Fruit fly (Drosophila melanogaster) whole organism, embryonic: ENCODE results near the gene CstF50.

Source experiments
- Blimp-1 ChIP-seq: fragments of 200-800 bp; sonication (Bioruptor generic); optimal IDR thresholded peaks from 3 replicates; lab custom pipeline; 2018; ENCODE audit warnings: missing biosample characterization, missing genetic modification characterization, mild to moderate bottlenecking, moderate library complexity, missing genetic modification reagents
- Bteb2 ChIP-seq: fragments of 200-800 bp; sonication (Bioruptor generic); optimal IDR thresholded peaks from 2 replicates; lab custom pipeline; 2016; ENCODE audit warnings: missing biosample characterization, missing genetic modification characterization
- CG11504 ChIP-seq: fragments of 200-800 bp; sonication (Bioruptor generic); optimal IDR thresholded peaks from 3 replicates; lab custom pipeline; 2019; ENCODE audit warnings: missing biosample characterization, mild to moderate bottlenecking, missing genetic modification characterization, moderate library complexity
- CG12155 ChIP-seq: fragments of 200-800 bp; sonication (Bioruptor generic); optimal IDR thresholded peaks from 3 replicates; lab custom pipeline; 2016; ENCODE audit warnings: missing biosample characterization, missing genetic modification characterization
- CG12769 ChIP-seq: fragments of 200-800 bp; sonication (Bioruptor generic); optimal IDR thresholded peaks from 2 replicates; lab custom pipeline; 2019; ENCODE audit warnings: missing biosample characterization, mild to moderate bottlenecking, missing genetic modification characterization, moderate library complexity
- CG13894 ChIP-seq: fragments of 200-800 bp; sonication (Bioruptor generic); optimal IDR thresholded peaks from 3 replicates; lab custom pipeline; 2018; ENCODE audit warnings: missing biosample characterization, mild to moderate bottlenecking, missing genetic modification characterization, moderate library complexity
- CG17186 ChIP-seq: fragments of 200-800 bp; sonication (Bioruptor generic); optimal IDR thresholded peaks from 3 replicates; lab custom pipeline; 2017; ENCODE audit warnings: missing biosample characterization, missing genetic modification reagents, missing genetic modification characterization
- CG2199 ChIP-seq: fragments of 200-800 bp; sonication (Bioruptor generic); IDR thresholded peaks from 3 replicates; pipeline ENCODE4 v1.3.6; 2022; ENCODE audit warnings: missing biosample characterization, missing genetic modification characterization
- CG2202 ChIP-seq: fragments of 200-800 bp; sonication (Bioruptor generic); optimal IDR thresholded peaks from 2 replicates; lab custom pipeline; 2018; ENCODE audit warnings: missing biosample characterization, mild to moderate bottlenecking, missing genetic modification characterization
- CG31365 ChIP-seq: fragments of 200-800 bp; sonication (Bioruptor generic); optimal IDR thresholded peaks from 2 replicates; lab custom pipeline; 2018; ENCODE audit warnings: missing biosample characterization, mild to moderate bottlenecking, missing genetic modification characterization
- CG31388 ChIP-seq: fragments of 200-800 bp; sonication (Bioruptor generic); optimal IDR thresholded peaks from 2 replicates; lab custom pipeline; 2016; ENCODE audit warnings: missing biosample characterization, missing genetic modification characterization
- CG31441 ChIP-seq: fragments of 200-800 bp; sonication (Bioruptor generic); IDR thresholded peaks from 2 replicates; pipeline ENCODE4 v1.3.6; 2022; ENCODE audit warnings: missing biosample characterization, missing genetic modification characterization
- CG3163 ChIP-seq: fragments of 200-800 bp; sonication (Bioruptor generic); optimal IDR thresholded peaks from 3 replicates; lab custom pipeline; 2016; ENCODE audit warnings: missing biosample characterization, missing genetic modification characterization
- CG34422 ChIP-seq: fragments of 200-800 bp; sonication (Bioruptor generic); IDR thresholded peaks from 3 replicates; pipeline ENCODE4 v1.3.6; 2022; ENCODE audit warnings: missing biosample characterization, missing genetic modification characterization
- CG4360 ChIP-seq: fragments of 200-800 bp; sonication (Bioruptor generic); IDR thresholded peaks from 2 replicates; pipeline ENCODE4 v1.3.6; 2022; ENCODE audit warnings: missing biosample characterization, missing genetic modification characterization
- CG6854 ChIP-seq: fragments of 200-800 bp; sonication (Bioruptor generic); optimal IDR thresholded peaks from 3 replicates; lab custom pipeline; 2017; ENCODE audit warnings: missing biosample characterization, mild to moderate bottlenecking, missing genetic modification characterization
- CG7357 ChIP-seq: fragments of 200-800 bp; sonication (Bioruptor generic); IDR thresholded peaks from 3 replicates; pipeline ENCODE4 v1.3.6; 2022; ENCODE audit warnings: missing biosample characterization, missing genetic modification characterization
- Dad ChIP-seq: fragments of 200-800 bp; sonication (Bioruptor generic); optimal IDR thresholded peaks from 3 replicates; lab custom pipeline; 2016; ENCODE audit warnings: missing biosample characterization, missing genetic modification characterization
- Fer2 ChIP-seq: fragments of 200-800 bp; sonication (Bioruptor generic); optimal IDR thresholded peaks from 2 replicates; lab custom pipeline; 2018; ENCODE audit warnings: missing biosample characterization, mild to moderate bottlenecking, missing genetic modification characterization, moderate library complexity
- H15 ChIP-seq: fragments of 200-800 bp; sonication (Bioruptor generic); IDR thresholded peaks from 3 replicates; pipeline ENCODE4 v1.3.6; 2022; ENCODE audit warnings: missing biosample characterization, missing genetic modification characterization
- Kr ChIP-seq: fragments of 200-800 bp; sonication (Bioruptor generic); optimal IDR thresholded peaks from 2 replicates; lab custom pipeline; 2017; ENCODE audit warnings: missing biosample characterization, mild to moderate bottlenecking, missing genetic modification characterization
- Med ChIP-seq: fragments of 200-800 bp; sonication (Bioruptor generic); peaks from one replicate; lab custom pipeline; 2016; ENCODE audit warnings: missing biosample characterization, missing genetic modification characterization, mild to moderate bottlenecking, inconsistent platforms, moderate library complexity
- NFAT ChIP-seq: fragments of 200-800 bp; sonication (Bioruptor generic); IDR thresholded peaks from 2 replicates; pipeline ENCODE4 v1.3.6; 2022; ENCODE audit warnings: missing biosample characterization, missing genetic modification characterization
- NfI ChIP-seq: fragments of 200-800 bp; sonication (Bioruptor generic); optimal IDR thresholded peaks from 3 replicates; lab custom pipeline; 2018; ENCODE audit warnings: missing biosample characterization, mild to moderate bottlenecking, missing genetic modification characterization, moderate library complexity
- TFAM ChIP-seq: fragments of 200-800 bp; sonication (Bioruptor generic); optimal IDR thresholded peaks from 2 replicates; lab custom pipeline; 2017; ENCODE audit warnings: missing biosample characterization, missing genetic modification characterization, inconsistent platforms
- Xrp1 ChIP-seq: fragments of 200-800 bp; sonication (Bioruptor generic); IDR thresholded peaks from 2 replicates; pipeline ENCODE4 v1.3.6; 2022; ENCODE audit warnings: missing biosample characterization, missing genetic modification characterization
- bcd ChIP-seq: fragments of 200-800 bp; sonication (Bioruptor generic); optimal IDR thresholded peaks from 2 replicates; lab custom pipeline; 2017; ENCODE audit warnings: missing biosample characterization, mild to moderate bottlenecking, missing genetic modification characterization
- bsh ChIP-seq, 2 experiments: fragments of 200-800 bp; sonication (Bioruptor generic); optimal IDR thresholded peaks; 2 replicates each; lab custom pipeline; 2017 to 2018; ENCODE audit warnings: mild to moderate bottlenecking in 2 of 2, missing biosample characterization in 2 of 2, missing genetic modification characterization in 2 of 2, moderate library complexity in 1 of 2
- dati ChIP-seq: fragments of 200-800 bp; sonication (Bioruptor generic); IDR thresholded peaks from 2 replicates; pipeline ENCODE4 v1.3.6; 2022; ENCODE audit warnings: missing biosample characterization, missing genetic modification characterization
- dmrt11E ChIP-seq: fragments of 200-800 bp; sonication (Bioruptor generic); optimal IDR thresholded peaks from 3 replicates; lab custom pipeline; 2018; ENCODE audit warnings: missing biosample characterization, mild to moderate bottlenecking, missing genetic modification characterization, moderate library complexity
- dmrt99B ChIP-seq: fragments of 200-800 bp; sonication (Bioruptor generic); optimal IDR thresholded peaks from 2 replicates; lab custom pipeline; 2018; ENCODE audit warnings: missing biosample characterization, mild to moderate bottlenecking, missing genetic modification characterization, moderate library complexity
- knrl ChIP-seq: fragments of 200-800 bp; sonication (Bioruptor generic); IDR thresholded peaks from 3 replicates; pipeline ENCODE4 v1.3.6; 2022; ENCODE audit warnings: missing biosample characterization, missing genetic modification characterization; ENCODE audit not compliant: partially characterized antibody
- lmd ChIP-seq: fragments of 200-800 bp; sonication (Bioruptor generic); IDR thresholded peaks from 2 replicates; pipeline ENCODE4 v1.3.6; 2022; ENCODE audit warnings: missing biosample characterization, missing genetic modification characterization
- pfk ChIP-seq: fragments of 200-800 bp; sonication (Bioruptor generic); optimal IDR thresholded peaks from 2 replicates; lab custom pipeline; 2018; ENCODE audit warnings: missing biosample characterization, mild to moderate bottlenecking, missing genetic modification characterization, moderate library complexity
- pros ChIP-seq: fragments of 200-800 bp; sonication (Bioruptor generic); optimal IDR thresholded peaks from 3 replicates; lab custom pipeline; 2019; ENCODE audit warnings: missing biosample characterization, mild to moderate bottlenecking, missing genetic modification characterization, moderate library complexity
- sd ChIP-seq: fragments of 200-800 bp; sonication (Bioruptor generic); optimal IDR thresholded peaks from 3 replicates; lab custom pipeline; 2018; ENCODE audit warnings: missing biosample characterization, mild to moderate bottlenecking, missing genetic modification characterization, moderate library complexity
- sens ChIP-seq: fragments of 200-800 bp; sonication (Bioruptor generic); peaks from one replicate; lab custom pipeline; 2016; ENCODE audit warnings: missing biosample characterization, missing genetic modification characterization
- seq ChIP-seq: fragments of 200-800 bp; sonication (Bioruptor generic); IDR thresholded peaks from 2 replicates; pipeline ENCODE4 v1.3.6; 2022; ENCODE audit warnings: missing biosample characterization, missing genetic modification characterization
- slp2 ChIP-seq: fragments of 200-800 bp; sonication (Bioruptor generic); optimal IDR thresholded peaks from 2 replicates; lab custom pipeline; 2016; ENCODE audit warnings: missing biosample characterization, missing genetic modification characterization
- sr ChIP-seq: fragments of 200-800 bp; sonication (Bioruptor generic); IDR thresholded peaks from 3 replicates; pipeline ENCODE4 v1.3.6; 2022; ENCODE audit warnings: missing biosample characterization, missing genetic modification characterization
- stwl ChIP-seq: fragments of 200-800 bp; sonication (Bioruptor generic); optimal IDR thresholded peaks from 3 replicates; lab custom pipeline; 2018; ENCODE audit warnings: missing biosample characterization, mild to moderate bottlenecking, missing genetic modification characterization, moderate library complexity
- tap ChIP-seq: fragments of 200-800 bp; optimal IDR thresholded peaks from 3 replicates; lab custom pipeline; 2019; ENCODE audit warnings: missing biosample characterization, mild to moderate bottlenecking, missing genetic modification characterization, moderate library complexity
- tin ChIP-seq: fragments of 200-800 bp; sonication (Bioruptor generic); optimal IDR thresholded peaks from 3 replicates; lab custom pipeline; 2016; ENCODE audit warnings: missing biosample characterization, missing genetic modification characterization
- ttk ChIP-seq: fragments of 200-800 bp; sonication (Bioruptor generic); IDR thresholded peaks from 2 replicates; pipeline ENCODE4 v2.1.2; 2022; ENCODE audit warnings: missing biosample characterization, missing genetic modification characterization
- unc-4 ChIP-seq: fragments of 200-800 bp; sonication (Bioruptor generic); IDR thresholded peaks from 2 replicates; pipeline ENCODE4 v1.3.6; 2022; ENCODE audit warnings: missing biosample characterization, missing genetic modification characterization; ENCODE audit not compliant: partially characterized antibody
- vnd ChIP-seq: fragments of 200-800 bp; sonication (Bioruptor generic); IDR thresholded peaks from 3 replicates; pipeline ENCODE4 v1.3.6; 2022; ENCODE audit warnings: missing biosample characterization, missing genetic modification characterization; ENCODE audit not compliant: partially characterized antibody
- zf30C ChIP-seq: fragments of 200-800 bp; sonication (Bioruptor generic); optimal IDR thresholded peaks from 3 replicates; lab custom pipeline; 2018; ENCODE audit warnings: missing biosample characterization, mild to moderate bottlenecking, missing genetic modification characterization

CstF50 gene

dm6 chr3R:31712585-31712984 is 24.2 kb downstream of the CstF50 start (continued):
- TF ChIP-seq zf30C (GFP tag; lab: Kevin White, UChicago) = peak; percentile 73
- peak; percentile 36; the same call in 1 of the 3 replicates for TF ChIP-seq H15 (GFP tag; lab: Robert Waterston, UW)
- TF ChIP-seq Fer2 = no peak
- TF ChIP-seq stwl = no peak
- TF ChIP-seq TFAM (GFP tag; lab: Kevin White, UChicago) = no peak
- TF ChIP-seq vnd = no peak
- peak; percentile 9 for TF ChIP-seq tin (GFP tag; lab: Kevin White, UChicago)
- TF ChIP-seq CG31365 = no peak
- peak; percentile 42 for TF ChIP-seq dmrt11E
- TF ChIP-seq bcd (GFP tag; lab: Kevin White, UChicago) = peak; percentile 2
- TF ChIP-seq, all 482 proteins: peak for 80

- TF ChIP-seq CG12769 = peak; percentile 44
- TF ChIP-seq CG4360 (GFP tag; lab: Robert Waterston, UW) = 0 out of 2 replicates have a peak, but pooled peaks have one; percentile 18
- no peak for TF ChIP-seq dati (GFP tag; lab: Robert Waterston, UW)
- TF ChIP-seq Xrp1 (GFP tag; lab: Robert Waterston, UW) = 0 out of 2 replicates have a peak, but pooled peaks have one; percentile 6
- 0 out of 3 replicates have a peak, but pooled peaks have one; percentile 30 for TF ChIP-seq CG2199 (GFP tag; lab: Robert Waterston, UW)
- no peak for TF ChIP-seq NFAT (GFP tag; lab: Robert Waterston, UW)
- no peak for TF ChIP-seq tap (tag; lab: Kevin White, UChicago)
- TF ChIP-seq sd (tag; lab: Kevin White, UChicago) = peak; percentile 7
- peak in 1 of 2 experiments; percentile 8 for TF ChIP-seq bsh (GFP tag; optimal IDR thresholded peaks at IDR 0.05; lab: Kevin White, UChicago)
- no peak for TF ChIP-seq seq (GFP tag; lab: Robert Waterston, UW)
- peak; percentile 52 for TF ChIP-seq Med
- TF ChIP-seq CG7357 = no peak
- TF ChIP-seq sens (GFP tag; lab: Kevin White, UChicago) = peak; percentile 76
- TF ChIP-seq sr (GFP tag; lab: Robert Waterston, UW) = peak; percentile 75
- TF ChIP-seq CG13894 = peak; percentile 24
- TF ChIP-seq knrl (GFP tag; lab: Robert Waterston, UW) = 0 out of 3 replicates have a peak, but pooled peaks have one; percentile 11
- peak; percentile 42 for TF ChIP-seq Blimp-1 (GFP tag; lab: Kevin White, UChicago)
These were observed 25.3 kb downstream of the CstF50 start for dm6 chr3R:31711270-31712029.

dm6 chr3R:31709769-31710168 is 27.0 kb downstream of the CstF50 start:
- no peak for TF ChIP-seq CG17186 (GFP tag; lab: Kevin White, UChicago)
- peak; percentile 39; the same call in 1 of the 2 replicates for TF ChIP-seq lmd (GFP tag; lab: Robert Waterston, UW)
- 0 out of 2 replicates have a peak, but pooled peaks have one; percentile 27 for TF ChIP-seq CG31441 (GFP tag; lab: Robert Waterston, UW)
- TF ChIP-seq Bteb2 (GFP tag; lab: Kevin White, UChicago) = no peak
- TF ChIP-seq CG34422 = no peak
- no peak for TF ChIP-seq Blimp-1 (GFP tag; lab: Kevin White, UChicago)
- peak; percentile 37 for TF ChIP-seq dmrt99B (tag; lab: Kevin White, UChicago)
- TF ChIP-seq NFAT (GFP tag; lab: Robert Waterston, UW) = no peak
- no peak for TF ChIP-seq ttk
- TF ChIP-seq CG6854 (GFP tag; lab: Kevin White, UChicago) = no peak
- TF ChIP-seq CG2202 (tag; lab: Kevin White, UChicago) = no peak
- peak; percentile 24 for TF ChIP-seq CG11504 (tag; lab: Kevin White, UChicago)
- no peak for TF ChIP-seq NfI (GFP tag; lab: Kevin White, UChicago)
- TF ChIP-seq CG12155 (GFP tag; lab: Kevin White, UChicago) = no peak
- no peak for TF ChIP-seq pros (GFP tag; lab: Kevin White, UChicago)
- no peak for TF ChIP-seq Kr (GFP tag; lab: Kevin White, UChicago)
- TF ChIP-seq CG3163 (GFP tag; lab: Kevin White, UChicago) = no peak
- TF ChIP-seq CG31388 (GFP tag; lab: Kevin White, UChicago) = no peak
- no peak for TF ChIP-seq Dad
- no peak for TF ChIP-seq unc-4
- no peak for TF ChIP-seq slp2 (GFP tag; lab: Kevin White, UChicago)
- TF ChIP-seq pfk (GFP tag; lab: Kevin White, UChicago) = no peak
